Worm (Caenorhabditis elegans): ENCODE results near the gene dod-19.

dod-19 gene

ce11 chrV:414630-415029 lies at the start of gene dod-19:
TSS of gene dod-19 (minus strand) at chrV:414759.
- TF ChIP-seq dao-5 (tag; optimal IDR thresholded peaks at IDR 0.05) (no peak), him-1 (tag; optimal IDR thresholded peaks at IDR 0.05) (no peak), W03F9.2 (tag; optimal IDR thresholded peaks at IDR 0.05) (no peak)

DNA sequence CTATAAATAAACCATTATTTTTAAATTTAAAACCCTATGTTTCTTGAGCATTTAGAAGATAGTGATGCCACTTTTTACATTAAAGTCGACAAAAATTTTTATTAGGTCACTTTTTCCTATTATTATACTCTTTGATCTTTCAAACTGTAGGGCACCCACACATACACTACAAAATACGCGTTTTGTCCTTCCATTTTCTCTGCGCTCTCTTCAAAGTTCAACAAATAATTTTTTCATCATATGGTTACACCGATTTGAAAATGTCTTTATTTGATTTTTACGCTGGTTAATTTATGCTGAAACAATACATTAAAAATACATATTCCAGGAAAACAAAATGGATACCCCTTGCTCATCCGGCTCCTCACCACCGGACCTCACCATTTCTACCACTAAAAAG lies 47.7 kb upstream of the dod-19 start, which contains the start of gene nhr-202:
Gene nhr-202 (plus strand): TSS at position 326 of the 400 bp plus-strand sequence.
- TF ChIP-seq him-1 (tag; optimal IDR thresholded peaks at IDR 0.05) (no peak), W03F9.2 (tag; optimal IDR thresholded peaks at IDR 0.05) (no peak), dao-5 (tag; optimal IDR thresholded peaks at IDR 0.05) (no peak)

DNA sequence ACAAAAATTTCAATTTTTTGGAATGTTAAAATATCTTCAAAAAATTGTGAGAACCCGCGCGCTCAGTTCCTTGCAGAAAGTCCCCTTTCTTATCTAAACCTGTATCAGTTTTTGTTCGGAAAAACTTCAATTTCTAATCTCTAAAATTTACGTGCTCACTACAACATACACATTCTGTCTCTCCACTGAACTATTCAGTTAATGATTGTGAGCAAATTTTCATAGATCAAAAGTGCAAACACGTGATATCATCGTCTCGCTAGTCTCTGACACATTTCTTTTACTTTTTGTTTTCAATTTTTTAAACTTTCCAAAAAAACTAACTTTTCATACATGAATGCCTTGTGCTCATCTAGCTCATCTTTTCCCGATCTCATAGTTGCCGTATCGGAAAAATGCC lies 44.9 kb upstream of the dod-19 start, which contains the start of gene nhr-203:
Gene nhr-203 (plus strand): TSS at position 332 of the 400 bp plus-strand sequence.
- TF ChIP-seq W03F9.2 (tag; optimal IDR thresholded peaks at IDR 0.05) = no peak
- no peak for TF ChIP-seq him-1 (tag; optimal IDR thresholded peaks at IDR 0.05)
- TF ChIP-seq dao-5 (tag; optimal IDR thresholded peaks at IDR 0.05) = no peak

DNA sequence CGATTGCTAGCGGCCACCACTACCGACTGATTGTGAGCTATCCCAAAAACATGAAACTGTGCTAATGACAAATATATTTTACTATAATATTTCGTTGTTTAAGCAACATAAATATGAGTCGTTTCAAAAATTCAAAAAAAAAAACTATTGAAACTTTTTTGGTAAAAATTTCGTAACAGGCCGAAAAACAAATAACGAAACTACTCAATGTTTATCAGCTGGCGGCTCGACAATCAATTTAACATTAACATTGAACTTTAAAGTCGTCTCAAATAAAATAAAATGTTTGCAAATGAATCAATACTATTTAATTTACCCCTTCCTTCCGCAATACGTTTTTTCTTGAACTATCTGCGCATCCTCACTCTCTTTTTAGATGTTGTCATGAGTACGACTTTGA lies 43.3 kb upstream of the dod-19 start:
- no peak for TF ChIP-seq him-1 (tag; optimal IDR thresholded peaks at IDR 0.05)
- no peak for TF ChIP-seq W03F9.2 (tag; optimal IDR thresholded peaks at IDR 0.05)
- no peak for TF ChIP-seq dao-5 (tag; optimal IDR thresholded peaks at IDR 0.05)

ce11 chrV:453569-453968 lies 39.0 kb upstream of the dod-19 start, which contains the start of gene nhr-98:
TSS of gene nhr-98 (plus strand) at chrV:453869.
- TF ChIP-seq dao-5 (tag; optimal IDR thresholded peaks at IDR 0.05) (no peak), W03F9.2 (tag; optimal IDR thresholded peaks at IDR 0.05) (no peak), him-1 (tag; optimal IDR thresholded peaks at IDR 0.05) (no peak)

DNA sequence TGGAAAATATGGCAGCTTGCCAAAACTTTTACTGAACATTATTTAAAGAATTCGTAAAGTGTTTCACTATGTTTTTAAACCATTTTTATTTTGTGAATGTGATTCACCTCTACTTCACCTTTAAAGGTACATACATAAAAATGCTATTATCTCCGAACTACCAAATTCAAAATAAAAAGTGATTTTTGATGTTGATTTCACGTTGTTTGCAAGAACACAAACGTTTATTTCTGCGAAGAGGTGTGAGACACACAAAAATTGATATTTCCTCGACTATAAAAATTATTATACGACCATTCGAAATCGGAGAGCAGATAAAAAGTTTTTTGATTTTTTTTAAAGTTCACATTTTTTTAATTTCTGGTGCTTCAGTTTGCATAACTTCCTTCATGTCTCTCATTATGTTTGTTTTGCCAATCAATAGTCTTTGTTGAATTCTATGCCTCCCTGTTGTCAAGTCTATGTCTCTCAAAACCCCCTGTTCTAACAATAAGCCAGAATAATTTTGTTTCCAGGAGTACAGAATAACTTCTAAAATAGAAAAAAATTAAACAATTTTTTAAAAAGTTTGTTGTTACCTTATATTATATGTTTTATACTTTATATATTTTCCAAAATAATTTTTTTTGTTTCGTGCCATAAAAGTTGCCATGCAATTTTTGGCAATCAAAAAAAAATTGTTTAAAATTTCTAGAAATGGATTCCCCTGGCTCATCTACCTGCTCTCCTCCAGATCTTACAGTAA lies 36.4 kb upstream of the dod-19 start, which contains the start of gene nhr-123:
Gene nhr-123 (plus strand): TSS at position 695 of the 745 bp plus-strand sequence.
- no peak for TF ChIP-seq W03F9.2 (tag; optimal IDR thresholded peaks at IDR 0.05)
- TF ChIP-seq him-1 (tag; optimal IDR thresholded peaks at IDR 0.05) = no peak

DNA sequence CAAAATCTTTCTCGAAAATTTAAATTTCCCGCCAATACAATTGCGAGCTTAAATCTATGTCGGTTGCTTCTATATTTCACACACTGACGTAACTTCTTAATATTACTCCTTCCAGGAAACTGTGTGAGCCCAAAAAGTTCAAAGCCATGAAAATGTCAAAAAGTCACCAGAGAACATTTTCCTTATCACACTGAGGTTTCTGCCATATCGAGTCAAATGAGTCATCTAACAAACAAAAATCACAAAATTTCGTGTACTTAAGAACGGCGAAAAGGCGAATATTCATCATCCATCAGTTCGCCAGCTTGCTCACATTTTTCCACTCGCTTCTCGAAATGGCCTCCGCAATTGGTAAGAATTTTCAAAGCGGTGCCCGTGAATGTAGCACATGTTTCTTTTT lies 35.1 kb upstream of the dod-19 start, which contains the start of gene M02H5.8:
Gene M02H5.8 (plus strand): TSS at position 297 of the 400 bp plus-strand sequence.
- TF ChIP-seq dao-5 (tag; optimal IDR thresholded peaks at IDR 0.05) = no peak
- TF ChIP-seq him-1 (tag; optimal IDR thresholded peaks at IDR 0.05) = no peak
- TF ChIP-seq W03F9.2 (tag; optimal IDR thresholded peaks at IDR 0.05) = no peak

- TF ChIP-seq W03F9.2 (tag; optimal IDR thresholded peaks at IDR 0.05) = no peak
- no peak for TF ChIP-seq him-1 (tag; optimal IDR thresholded peaks at IDR 0.05)
These were observed 34.6 kb upstream of the dod-19 start, which contains the start of gene srh-35 for ce11 chrV:449130-449529. TSS of gene srh-35 (minus strand) at chrV:449230.

- no peak for TF ChIP-seq W03F9.2 (tag; optimal IDR thresholded peaks at IDR 0.05)
- TF ChIP-seq dao-5 (tag; optimal IDR thresholded peaks at IDR 0.05) = no peak
- TF ChIP-seq him-1 (tag; optimal IDR thresholded peaks at IDR 0.05) = no peak
These were observed 32.4 kb upstream of the dod-19 start for ce11 chrV:446988-447387.

- TF ChIP-seq dao-5 (tag; optimal IDR thresholded peaks at IDR 0.05) (no peak), W03F9.2 (tag; optimal IDR thresholded peaks at IDR 0.05) (no peak), him-1 (tag; optimal IDR thresholded peaks at IDR 0.05) (no peak)
These were observed 32.0 kb upstream of the dod-19 start, which contains the start of gene srh-34 for ce11 chrV:446574-446973. TSS of gene srh-34 (minus strand) at chrV:446674.

- TF ChIP-seq W03F9.2 (tag; optimal IDR thresholded peaks at IDR 0.05) (no peak), dao-5 (tag; optimal IDR thresholded peaks at IDR 0.05) (no peak), him-1 (tag; optimal IDR thresholded peaks at IDR 0.05) (no peak)
These were observed 28.6 kb upstream of the dod-19 start, which contains the start of gene srh-33 for ce11 chrV:443193-443592. TSS of gene srh-33 (minus strand) at chrV:443293.

ce11 chrV:440923-441322 lies 26.4 kb upstream of the dod-19 start, which contains the start of gene B0554.7:
TSS of gene B0554.7 (minus strand) at chrV:441023.
- TF ChIP-seq dao-5 (tag; optimal IDR thresholded peaks at IDR 0.05) (no peak), W03F9.2 (tag; optimal IDR thresholded peaks at IDR 0.05) (no peak), him-1 (tag; optimal IDR thresholded peaks at IDR 0.05) (no peak)

DNA sequence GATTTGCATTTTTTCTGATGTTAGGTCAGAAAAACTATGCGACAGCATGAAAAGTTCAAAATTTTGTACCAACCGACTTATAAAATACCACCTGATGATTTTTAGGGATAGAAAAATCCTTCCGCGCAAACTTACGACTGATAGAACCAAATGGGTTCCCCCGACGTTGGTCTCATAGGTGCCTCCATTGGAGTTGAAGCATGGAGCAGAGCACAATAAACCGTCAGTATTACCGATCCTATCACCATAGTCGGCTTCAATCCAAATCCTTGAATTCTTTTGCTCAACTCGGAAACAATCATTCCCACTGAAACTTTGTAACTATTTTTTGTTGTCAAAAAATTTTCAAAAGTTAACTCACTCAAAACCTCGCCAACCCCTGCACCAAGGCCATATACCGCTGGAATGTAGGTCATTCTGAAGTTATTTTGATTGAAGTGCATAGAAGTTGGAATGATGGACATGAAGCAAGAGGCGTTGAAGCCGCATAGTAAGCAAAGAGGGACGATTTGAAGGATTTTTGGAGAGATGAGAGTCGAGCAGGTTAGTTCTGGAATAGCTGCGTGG lies 24.7 kb upstream of the dod-19 start:
- TF ChIP-seq dao-5 (tag; optimal IDR thresholded peaks at IDR 0.05) (no peak), W03F9.2 (tag; optimal IDR thresholded peaks at IDR 0.05) (no peak), him-1 (tag; optimal IDR thresholded peaks at IDR 0.05) (no peak)

ce11 chrV:438094-438493 lies 23.5 kb upstream of the dod-19 start, which contains the start of gene B0554.1:
TSS of gene B0554.1 (plus strand) at chrV:438394.
- TF ChIP-seq dao-5 (tag; optimal IDR thresholded peaks at IDR 0.05) (no peak), W03F9.2 (tag; optimal IDR thresholded peaks at IDR 0.05) (no peak), him-1 (tag; optimal IDR thresholded peaks at IDR 0.05) (no peak)
